Fruit fly (Drosophila melanogaster) whole organism, adult: ENCODE data around the gene CG42673.
A peak's percentile ranks its signal among the peaks of the same experiment; 100 is the strongest.

Experiments used
- CG11617 ChIP-seq: fragments of 200-800 bp; sonication (Bioruptor generic); optimal IDR thresholded peaks from 2 replicates; lab custom pipeline; 2017; ENCODE audit warnings: mild to moderate bottlenecking, missing biosample characterization, missing genetic modification reagents, missing genetic modification characterization
- CG12768 ChIP-seq: fragments of 200-800 bp; sonication (Bioruptor generic); optimal IDR thresholded peaks from 2 replicates; lab custom pipeline; 2017; ENCODE audit warnings: missing biosample characterization, missing genetic modification characterization, mild to moderate bottlenecking, moderate library complexity, missing genetic modification reagents
- CG14711 ChIP-seq: fragments of 200-800 bp; sonication (Bioruptor generic); optimal IDR thresholded peaks from 2 replicates; lab custom pipeline; 2018; ENCODE audit warnings: missing biosample characterization, mild to moderate bottlenecking, missing genetic modification characterization, moderate library complexity
- CG1620 ChIP-seq: fragments of 200-800 bp; sonication (Bioruptor generic); optimal IDR thresholded peaks from 2 replicates; lab custom pipeline; 2016; ENCODE audit warnings: missing biosample characterization, missing genetic modification characterization
- CG33017 ChIP-seq: fragments of 200-800 bp; sonication (Bioruptor generic); optimal IDR thresholded peaks from 2 replicates; lab custom pipeline; 2018; ENCODE audit warnings: missing biosample characterization, mild to moderate bottlenecking, missing genetic modification characterization, moderate library complexity
- CG5204 ChIP-seq: fragments of 200-800 bp; sonication (Bioruptor generic); optimal IDR thresholded peaks from 2 replicates; lab custom pipeline; 2016; ENCODE audit warnings: missing biosample characterization, missing genetic modification characterization
- CG7045 ChIP-seq: fragments of 200-800 bp; sonication (Bioruptor generic); optimal IDR thresholded peaks from 2 replicates; lab custom pipeline; 2017; ENCODE audit warnings: missing biosample characterization, mild to moderate bottlenecking, missing genetic modification characterization
- CG7101 ChIP-seq: fragments of 200-800 bp; sonication (Bioruptor generic); optimal IDR thresholded peaks from 2 replicates; lab custom pipeline; 2018; ENCODE audit warnings: missing biosample characterization, mild to moderate bottlenecking, missing genetic modification characterization, moderate library complexity
- Clk ChIP-seq: fragments of 200-800 bp; sonication (Bioruptor generic); optimal IDR thresholded peaks from 2 replicates; lab custom pipeline; 2017; ENCODE audit warnings: missing biosample characterization, missing genetic modification characterization
- Crg-1 ChIP-seq: fragments of 200-800 bp; sonication (Bioruptor generic); optimal IDR thresholded peaks from 2 replicates; lab custom pipeline; 2016; ENCODE audit warnings: missing biosample characterization, missing genetic modification characterization
- Hr96 ChIP-seq: fragments of 200-800 bp; sonication (Bioruptor generic); optimal IDR thresholded peaks from 2 replicates; lab custom pipeline; 2016; ENCODE audit warnings: missing biosample characterization, missing genetic modification characterization
- Mnt ChIP-seq: fragments of 200-800 bp; sonication (Bioruptor generic); optimal IDR thresholded peaks from 2 replicates; lab custom pipeline; 2016; ENCODE audit warnings: missing biosample characterization, mild to moderate bottlenecking, missing genetic modification characterization
- bab1 ChIP-seq: fragments of 200-800 bp; sonication (Bioruptor generic); optimal IDR thresholded peaks from 3 replicates; lab custom pipeline; 2019; ENCODE audit warnings: missing biosample characterization, mild to moderate bottlenecking, missing genetic modification characterization, moderate library complexity
- cic ChIP-seq: fragments of 200-800 bp; sonication (Bioruptor generic); optimal IDR thresholded peaks from 2 replicates; lab custom pipeline; 2017; ENCODE audit warnings: missing biosample characterization, mild to moderate bottlenecking, missing genetic modification characterization, moderate library complexity
- cnc ChIP-seq, 2 experiments: fragments of >200 bp; optimal IDR thresholded peaks; 2 replicates each; lab custom pipeline; 2017
- kay ChIP-seq: fragments of 200-800 bp; sonication (Bioruptor generic); peaks from one replicate; lab custom pipeline; 2016; ENCODE audit warnings: missing biosample characterization, missing genetic modification characterization, borderline replicate concordance
- ovo ChIP-seq: fragments of 200-800 bp; sonication (Bioruptor generic); optimal IDR thresholded peaks from 2 replicates; lab custom pipeline; 2016; ENCODE audit warnings: missing biosample characterization, missing genetic modification characterization
- pad ChIP-seq: fragments of 200-800 bp; sonication (Bioruptor generic); optimal IDR thresholded peaks from 3 replicates; lab custom pipeline; 2017; ENCODE audit warnings: missing biosample characterization, missing genetic modification characterization, mild to moderate bottlenecking, moderate library complexity, missing genetic modification reagents
- tj ChIP-seq: fragments of 200-800 bp; sonication (Bioruptor generic); optimal IDR thresholded peaks from 3 replicates; lab custom pipeline; 2017; ENCODE audit warnings: missing biosample characterization, mild to moderate bottlenecking, missing genetic modification characterization, moderate library complexity
- toe ChIP-seq: fragments of 200-800 bp; sonication (Bioruptor generic); optimal IDR thresholded peaks from 2 replicates; lab custom pipeline; 2016; ENCODE audit warnings: missing biosample characterization, missing genetic modification characterization

Gene CG42673

dm6 chr3L:9528835-9529234 is 18.2 kb upstream of the CG42673 start, which contains the start of gene Or67a:
Gene Or67a (plus strand): TSS chr3L:9529067.
- no peak for TF ChIP-seq ovo (GFP tag; lab: Kevin White, UChicago)
- no peak for TF ChIP-seq CG7101 (tag; lab: Kevin White, UChicago)
- no peak for TF ChIP-seq cnc (optimal IDR thresholded peaks at IDR 0.05; lab: Kevin White, UChicago)
- TF ChIP-seq Mnt (GFP tag; lab: Kevin White, UChicago): no peak
- no peak for TF ChIP-seq CG12768 (GFP tag; lab: Kevin White, UChicago)
- TF ChIP-seq CG1620: no peak

- TF ChIP-seq CG7045 (GFP tag; lab: Kevin White, UChicago): no peak
- no peak for TF ChIP-seq CG5204 (GFP tag; lab: Kevin White, UChicago)
- TF ChIP-seq CG7101 (tag; lab: Kevin White, UChicago): no peak
- no peak for TF ChIP-seq cnc (optimal IDR thresholded peaks at IDR 0.05; lab: Kevin White, UChicago)
- no peak for TF ChIP-seq pad
- TF ChIP-seq Crg-1 (GFP tag; lab: Kevin White, UChicago): no peak
- no peak for TF ChIP-seq Mnt (GFP tag; lab: Kevin White, UChicago)
- TF ChIP-seq cic (GFP tag; lab: Kevin White, UChicago): no peak
- TF ChIP-seq CG33017: no peak
- no peak for TF ChIP-seq Hr96
- no peak for TF ChIP-seq CG14711 (tag; lab: Kevin White, UChicago)
- TF ChIP-seq tj (GFP tag; lab: Kevin White, UChicago): no peak
- no peak for TF ChIP-seq ovo (GFP tag; lab: Kevin White, UChicago)
- no peak for TF ChIP-seq Clk
- no peak for TF ChIP-seq toe (GFP tag; lab: Kevin White, UChicago)
- no peak for TF ChIP-seq CG11617 (GFP tag; lab: Kevin White, UChicago)
- TF ChIP-seq CG12768 (GFP tag; lab: Kevin White, UChicago): no peak
Measured at dm6 chr3L:9543899-9544298, 3.1 kb upstream of the CG42673 start, which contains the start of gene Ir67a. Gene Ir67a (minus strand): TSS chr3L:9543999.

- TF ChIP-seq tj (GFP tag; lab: Kevin White, UChicago) (peak; percentile 78), CG5204 (GFP tag; lab: Kevin White, UChicago) (no peak)
Measured at dm6 chr3L:9547910-9548309, 890 bp downstream of the CG42673 start.

DNA sequence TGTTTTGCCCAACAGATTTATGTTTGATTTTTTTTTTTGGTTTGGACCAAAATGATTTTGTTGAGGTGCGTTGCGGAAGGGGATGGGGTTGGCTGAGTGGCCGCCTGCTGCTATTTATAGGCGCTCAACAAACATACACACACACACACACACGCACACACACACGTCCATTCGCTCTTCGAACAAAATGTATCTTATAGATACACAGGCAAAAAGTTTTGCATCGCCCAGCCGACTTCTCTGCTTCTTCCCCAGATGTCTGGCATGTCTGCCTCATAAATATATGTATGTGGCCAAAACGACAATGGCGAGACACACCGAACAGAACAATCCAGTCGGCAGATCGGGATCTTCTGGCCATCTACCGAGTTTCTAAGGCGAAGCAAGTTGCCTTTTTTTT is 1.8 kb downstream of the CG42673 start:
- TF ChIP-seq ovo (GFP tag; lab: Kevin White, UChicago) (no peak), Hr96 (no peak), Mnt (GFP tag; lab: Kevin White, UChicago) (no peak), CG5204 (GFP tag; lab: Kevin White, UChicago) (no peak), CG7101 (tag; lab: Kevin White, UChicago) (no peak), CG11617 (GFP tag; lab: Kevin White, UChicago) (no peak), toe (GFP tag; lab: Kevin White, UChicago) (no peak), CG1620 (no peak), Clk (no peak)

DNA sequence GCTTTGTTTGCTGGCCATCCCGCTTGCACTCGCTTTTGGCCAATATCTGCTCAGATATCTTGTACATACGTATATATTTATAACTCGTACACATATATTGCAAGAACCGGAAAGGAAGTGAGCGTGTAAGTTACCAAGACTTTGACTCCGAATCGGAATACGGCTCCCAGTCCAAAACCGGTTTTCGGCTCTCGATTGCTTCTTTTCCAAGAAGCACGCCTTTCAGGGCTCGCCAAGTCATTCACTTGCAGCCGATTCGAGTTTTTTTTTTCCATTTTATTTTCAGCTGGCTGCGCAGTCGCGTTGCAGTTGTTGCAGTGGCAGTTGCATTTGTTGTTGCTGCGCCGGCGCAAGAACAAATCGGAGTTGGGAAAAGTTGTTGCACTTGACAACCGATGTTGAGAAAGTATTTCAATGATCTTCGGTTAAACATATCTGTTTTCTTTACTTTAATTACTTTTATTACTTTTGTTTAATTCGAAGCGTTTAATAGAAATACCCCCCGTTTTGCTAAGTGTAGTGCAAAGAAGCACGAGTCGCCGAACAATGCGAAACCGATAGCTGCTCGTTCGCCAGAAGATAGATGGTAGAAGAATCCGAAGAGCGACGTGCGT is 2.8 kb downstream of the CG42673 start:
- no peak for TF ChIP-seq toe (GFP tag; lab: Kevin White, UChicago)
- no peak for TF ChIP-seq tj (GFP tag; lab: Kevin White, UChicago)
- TF ChIP-seq kay (GFP tag; lab: Kevin White, UChicago): no peak
- no peak for TF ChIP-seq Mnt (GFP tag; lab: Kevin White, UChicago)
- no peak for TF ChIP-seq cic (GFP tag; lab: Kevin White, UChicago)
- TF ChIP-seq Crg-1 (GFP tag; lab: Kevin White, UChicago): no peak
- no peak for TF ChIP-seq CG12768 (GFP tag; lab: Kevin White, UChicago)
- TF ChIP-seq CG14711 (tag; lab: Kevin White, UChicago): no peak
- no peak for TF ChIP-seq Clk
- TF ChIP-seq Hr96: no peak
- no peak for TF ChIP-seq pad
- no peak for TF ChIP-seq CG7101 (tag; lab: Kevin White, UChicago)
- TF ChIP-seq CG1620: no peak
- no peak for TF ChIP-seq CG33017
- no peak for TF ChIP-seq CG11617 (GFP tag; lab: Kevin White, UChicago)

- TF ChIP-seq cnc (optimal IDR thresholded peaks at IDR 0.05; lab: Kevin White, UChicago) (no peak), ovo (GFP tag; lab: Kevin White, UChicago) (no peak), cic (GFP tag; lab: Kevin White, UChicago) (no peak), tj (GFP tag; lab: Kevin White, UChicago) (peak; percentile 78), CG12768 (GFP tag; lab: Kevin White, UChicago) (no peak)
Measured at dm6 chr3L:9550873-9551580, 4.0 kb downstream of the CG42673 start.

- TF ChIP-seq tj (GFP tag; lab: Kevin White, UChicago) (peak; percentile 13), CG14711 (tag; lab: Kevin White, UChicago) (no peak), CG12768 (GFP tag; lab: Kevin White, UChicago) (peak; percentile 17), CG7045 (GFP tag; lab: Kevin White, UChicago) (no peak), CG1620 (no peak), bab1 (GFP tag; lab: Kevin White, UChicago) (peak; percentile 82), ovo (GFP tag; lab: Kevin White, UChicago) (no peak), Crg-1 (GFP tag; lab: Kevin White, UChicago) (no peak)
Measured at dm6 chr3L:9552190-9552809, 5.3 kb downstream of the CG42673 start.
